Fruit fly (Drosophila melanogaster) whole organism, embryonic: ENCODE data around the gene CG34305.

Source experiments
- CG10366 ChIP-seq: fragments of 200-800 bp; sonication (Bioruptor generic); IDR thresholded peaks from 2 replicates; pipeline ENCODE4 v1.3.6; 2022; ENCODE audit warnings: missing biosample characterization, missing genetic modification characterization
- CG10431 ChIP-seq: fragments of 200-800 bp; sonication (Bioruptor generic); optimal IDR thresholded peaks from 3 replicates; lab custom pipeline; 2018; ENCODE audit warnings: missing biosample characterization, mild to moderate bottlenecking, missing genetic modification characterization
- CG10565 ChIP-seq: fragments of 200-800 bp; sonication (Bioruptor generic); optimal IDR thresholded peaks from 3 replicates; lab custom pipeline; 2016; ENCODE audit warnings: missing biosample characterization, mild to moderate bottlenecking, missing genetic modification characterization
- CG10959 ChIP-seq: fragments of 200-800 bp; sonication (Bioruptor generic); IDR thresholded peaks from 2 replicates; pipeline ENCODE4 v1.3.6; 2022; ENCODE audit warnings: missing biosample characterization, missing genetic modification characterization
- CG11696 ChIP-seq: fragments of 200-800 bp; sonication (Bioruptor generic); IDR thresholded peaks from 2 replicates; pipeline ENCODE4 v1.3.6; 2022; ENCODE audit warnings: missing biosample characterization, missing genetic modification characterization
- CG12155 ChIP-seq: fragments of 200-800 bp; sonication (Bioruptor generic); optimal IDR thresholded peaks from 3 replicates; lab custom pipeline; 2016; ENCODE audit warnings: missing biosample characterization, missing genetic modification characterization
- CG12299 ChIP-seq: fragments of 200-800 bp; sonication (Bioruptor generic); optimal IDR thresholded peaks from 2 replicates; lab custom pipeline; 2018; ENCODE audit warnings: missing biosample characterization, mild to moderate bottlenecking, missing genetic modification characterization
- CG1233 ChIP-seq: fragments of 200-800 bp; sonication (Bioruptor generic); optimal IDR thresholded peaks from 4 replicates; lab custom pipeline; 2018; ENCODE audit warnings: missing biosample characterization, mild to moderate bottlenecking, missing genetic modification characterization
- CG13894 ChIP-seq: fragments of 200-800 bp; sonication (Bioruptor generic); optimal IDR thresholded peaks from 3 replicates; lab custom pipeline; 2018; ENCODE audit warnings: missing biosample characterization, mild to moderate bottlenecking, missing genetic modification characterization, moderate library complexity
- CG15514 ChIP-seq: fragments of 200-800 bp; sonication (Bioruptor generic); optimal IDR thresholded peaks from 3 replicates; lab custom pipeline; 2017; ENCODE audit warnings: missing biosample characterization, missing genetic modification characterization, mild to moderate bottlenecking, moderate library complexity, missing genetic modification reagents
- CG15696 ChIP-seq: fragments of 200-800 bp; sonication (Bioruptor generic); optimal IDR thresholded peaks from 2 replicates; lab custom pipeline; 2019; ENCODE audit warnings: missing biosample characterization, mild to moderate bottlenecking, missing genetic modification characterization, moderate library complexity
- CG17829 ChIP-seq: fragments of 200-800 bp; optimal IDR thresholded peaks from 2 replicates; lab custom pipeline; 2019; ENCODE audit warnings: missing biosample characterization, mild to moderate bottlenecking, missing genetic modification characterization, moderate library complexity
- CG18764 ChIP-seq: fragments of 200-800 bp; sonication (Bioruptor generic); optimal IDR thresholded peaks from 3 replicates; lab custom pipeline; 2016; ENCODE audit warnings: missing biosample characterization, missing genetic modification characterization
- CG32767 ChIP-seq: fragments of 200-800 bp; sonication (Bioruptor generic); IDR thresholded peaks from 2 replicates; pipeline ENCODE4 v1.3.6; 2022; ENCODE audit warnings: missing biosample characterization, missing genetic modification characterization
- CG4707 ChIP-seq: fragments of 200-800 bp; sonication (Bioruptor generic); optimal IDR thresholded peaks from 2 replicates; lab custom pipeline; 2018; ENCODE audit warnings: missing biosample characterization, mild to moderate bottlenecking, missing genetic modification characterization, moderate library complexity
- CG7745 ChIP-seq: fragments of 200-800 bp; sonication (Bioruptor generic); optimal IDR thresholded peaks from 2 replicates; lab custom pipeline; 2018; ENCODE audit warnings: missing biosample characterization, mild to moderate bottlenecking, missing genetic modification characterization, moderate library complexity
- CG8089 ChIP-seq: fragments of 200-800 bp; sonication (Bioruptor generic); optimal IDR thresholded peaks from 3 replicates; lab custom pipeline; 2016; ENCODE audit warnings: missing biosample characterization, missing genetic modification characterization
- CG8478 ChIP-seq: fragments of >200 bp; optimal IDR thresholded peaks from 2 replicates; lab custom pipeline; 2018
- CG9215 ChIP-seq: fragments of 200-800 bp; sonication (Bioruptor generic); IDR thresholded peaks from 2 replicates; pipeline ENCODE4 v1.3.6; 2022; ENCODE audit warnings: missing biosample characterization, missing genetic modification characterization
- Camta ChIP-seq: fragments of 200-800 bp; sonication (Bioruptor generic); optimal IDR thresholded peaks from 2 replicates; lab custom pipeline; 2016; ENCODE audit warnings: missing biosample characterization, missing genetic modification characterization
- D19B ChIP-seq: fragments of 200-800 bp; sonication (Bioruptor generic); optimal IDR thresholded peaks from 2 replicates; lab custom pipeline; 2017; ENCODE audit warnings: missing biosample characterization, mild to moderate bottlenecking, missing genetic modification characterization
- Dbx ChIP-seq: fragments of 200-800 bp; sonication (Bioruptor generic); IDR thresholded peaks from 3 replicates; pipeline ENCODE4 v1.3.6; 2022; ENCODE audit warnings: missing biosample characterization, missing genetic modification characterization
- Dll ChIP-seq: fragments of 200-800 bp; sonication (Bioruptor generic); IDR thresholded peaks from 4 replicates; pipeline ENCODE4 v1.3.6; 2022; ENCODE audit warnings: missing biosample characterization, missing genetic modification characterization; ENCODE audit not compliant: partially characterized antibody
- HmgD ChIP-seq: fragments of 200-800 bp; sonication (Bioruptor generic); optimal IDR thresholded peaks from 3 replicates; lab custom pipeline; 2016; ENCODE audit warnings: missing biosample characterization, missing genetic modification characterization
- MBD-R2 ChIP-seq: fragments of 200-800 bp; sonication (Bioruptor generic); IDR thresholded peaks from 2 replicates; pipeline ENCODE4 v1.3.6; 2022; ENCODE audit warnings: missing biosample characterization, missing genetic modification characterization
- MESR4 ChIP-seq: fragments of 200-800 bp; sonication (Bioruptor generic); optimal IDR thresholded peaks from 2 replicates; lab custom pipeline; 2018; ENCODE audit warnings: missing biosample characterization, mild to moderate bottlenecking, missing genetic modification characterization, moderate library complexity
- Mes4 ChIP-seq: fragments of 200-800 bp; sonication (Bioruptor generic); optimal IDR thresholded peaks from 2 replicates; lab custom pipeline; 2016; ENCODE audit warnings: missing biosample characterization, missing genetic modification characterization
- Neu2 ChIP-seq: fragments of 200-800 bp; sonication (Bioruptor generic); optimal IDR thresholded peaks from 3 replicates; lab custom pipeline; 2016; ENCODE audit warnings: missing biosample characterization, missing genetic modification characterization, borderline replicate concordance
- NfI ChIP-seq: fragments of 200-800 bp; sonication (Bioruptor generic); optimal IDR thresholded peaks from 3 replicates; lab custom pipeline; 2018; ENCODE audit warnings: missing biosample characterization, mild to moderate bottlenecking, missing genetic modification characterization, moderate library complexity
- Pdp1 ChIP-seq, 2 experiments: fragments of 200-800 bp; sonication (Bioruptor generic); optimal IDR thresholded peaks; 3 replicates each; lab custom pipeline; 2016; ENCODE audit warnings: missing biosample characterization in 2 of 2, missing genetic modification characterization in 2 of 2, mild to moderate bottlenecking in 1 of 2, moderate library complexity in 1 of 2
- bab2 ChIP-seq: fragments of 200-800 bp; sonication (Bioruptor generic); optimal IDR thresholded peaks from 2 replicates; lab custom pipeline; 2016; ENCODE audit warnings: missing biosample characterization, missing genetic modification characterization
- cato ChIP-seq: fragments of 200-800 bp; sonication (Bioruptor generic); optimal IDR thresholded peaks from 2 replicates; lab custom pipeline; 2016; ENCODE audit warnings: missing biosample characterization, missing genetic modification characterization, borderline replicate concordance
- corto ChIP-seq: fragments of 200-800 bp; sonication (Bioruptor generic); optimal IDR thresholded peaks from 2 replicates; lab custom pipeline; 2016; ENCODE audit warnings: missing biosample characterization, mild to moderate bottlenecking, missing genetic modification characterization, moderate library complexity
- crol ChIP-seq: fragments of 200-800 bp; sonication (Bioruptor generic); IDR thresholded peaks from 2 replicates; pipeline ENCODE4 v1.3.6; 2022; ENCODE audit warnings: missing biosample characterization, missing genetic modification characterization
- esg ChIP-seq: fragments of 200-800 bp; sonication (Bioruptor generic); conservative IDR thresholded peaks from 2 replicates; pipeline ENCODE4 v1.3.6; 2022; ENCODE audit warnings: missing biosample characterization, missing genetic modification characterization
- fd3F ChIP-seq: fragments of 200-800 bp; sonication (Bioruptor generic); optimal IDR thresholded peaks from 2 replicates; lab custom pipeline; 2018; ENCODE audit warnings: missing biosample characterization, mild to moderate bottlenecking, missing genetic modification characterization, moderate library complexity
- fru ChIP-seq: fragments of >200 bp; optimal IDR thresholded peaks from 2 replicates; lab custom pipeline; 2017
- gfzf ChIP-seq: fragments of 200-800 bp; sonication (Bioruptor generic); optimal IDR thresholded peaks from 2 replicates; lab custom pipeline; 2016; ENCODE audit warnings: missing biosample characterization, mild to moderate bottlenecking, missing genetic modification characterization, moderate library complexity
- gt ChIP-seq: fragments of 200-800 bp; sonication (Bioruptor generic); IDR thresholded peaks from 2 replicates; pipeline ENCODE4 v1.3.6; 2022; ENCODE audit warnings: missing biosample characterization, missing genetic modification characterization
- klu ChIP-seq: fragments of 200-800 bp; sonication (Bioruptor generic); IDR thresholded peaks from 2 replicates; pipeline ENCODE4 v1.3.6; 2022; ENCODE audit warnings: missing biosample characterization, missing genetic modification characterization
- ranshi ChIP-seq: fragments of 200-800 bp; sonication (Bioruptor generic); IDR thresholded peaks from 2 replicates; pipeline ENCODE4 v1.3.6; 2022; ENCODE audit warnings: missing biosample characterization, missing genetic modification characterization
- schlank ChIP-seq: fragments of 200-800 bp; sonication (Bioruptor generic); optimal IDR thresholded peaks from 2 replicates; lab custom pipeline; 2018; ENCODE audit warnings: missing biosample characterization, mild to moderate bottlenecking, missing genetic modification characterization
- seq ChIP-seq: fragments of 200-800 bp; sonication (Bioruptor generic); IDR thresholded peaks from 2 replicates; pipeline ENCODE4 v1.3.6; 2022; ENCODE audit warnings: missing biosample characterization, missing genetic modification characterization
- sob ChIP-seq: fragments of 200-800 bp; sonication (Bioruptor generic); IDR thresholded peaks from 2 replicates; pipeline ENCODE4 v1.3.6; 2022; ENCODE audit warnings: missing biosample characterization, missing genetic modification characterization
- ssp ChIP-seq: fragments of 200-800 bp; sonication (Bioruptor generic); IDR thresholded peaks from 2 replicates; pipeline ENCODE4 v1.3.6; 2022; ENCODE audit warnings: missing biosample characterization, missing genetic modification characterization
- twi ChIP-seq: fragments of 200-800 bp; optimal IDR thresholded peaks from 2 replicates; lab custom pipeline; 2019; ENCODE audit warnings: missing biosample characterization, mild to moderate bottlenecking, missing genetic modification characterization, moderate library complexity
- unc-4 ChIP-seq: fragments of 200-800 bp; sonication (Bioruptor generic); IDR thresholded peaks from 2 replicates; pipeline ENCODE4 v1.3.6; 2022; ENCODE audit warnings: missing biosample characterization, missing genetic modification characterization; ENCODE audit not compliant: partially characterized antibody
- zf30C ChIP-seq: fragments of 200-800 bp; sonication (Bioruptor generic); optimal IDR thresholded peaks from 3 replicates; lab custom pipeline; 2018; ENCODE audit warnings: missing biosample characterization, mild to moderate bottlenecking, missing genetic modification characterization

The CG34305 gene

DNA sequence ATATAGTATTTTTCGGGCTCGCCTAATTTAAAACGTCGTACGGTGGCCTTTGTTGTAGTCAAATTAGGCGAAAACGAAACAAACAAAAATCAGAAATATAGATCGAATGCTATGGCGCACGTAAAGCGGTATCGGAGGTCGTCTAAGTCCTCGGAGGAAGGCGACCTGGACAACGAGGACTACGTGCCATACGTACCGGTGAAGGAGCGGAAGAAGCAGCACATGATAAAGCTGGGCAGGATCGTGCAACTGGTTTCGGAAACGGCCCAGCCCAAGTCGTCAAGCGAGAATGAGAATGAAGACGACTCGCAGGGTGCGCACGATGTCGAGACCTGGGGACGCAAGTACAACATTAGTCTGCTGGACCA lies 9.9 kb downstream of the CG34305 start, which contains the start of gene abs (continued):
- 0 out of 2 replicates have a peak, but pooled peaks have one; percentile 33 for TF ChIP-seq MBD-R2 (GFP tag; lab: Robert Waterston, UW)
- no peak for TF ChIP-seq CG10431
- TF ChIP-seq, all 482 proteins: peak for 13

- TF ChIP-seq unc-4 (GFP tag; lab: Robert Waterston, UW) (no peak), gt (GFP tag; lab: Robert Waterston, UW) (no peak), Neu2 (GFP tag; lab: Kevin White, UChicago) (no peak), ssp (GFP tag; lab: Robert Waterston, UW) (peak; percentile 97), twi (tag; lab: Kevin White, UChicago) (no peak), CG15514 (GFP tag; lab: Kevin White, UChicago) (no peak), Dbx (GFP tag; lab: Robert Waterston, UW) (no peak), CG7745 (tag; lab: Kevin White, UChicago) (no peak), CG15696 (tag; lab: Kevin White, UChicago) (no peak), HmgD (GFP tag; lab: Kevin White, UChicago) (no peak), crol (GFP tag; lab: Robert Waterston, UW) (no peak), esg (GFP tag; lab: Robert Waterston, UW) (no peak), cato (GFP tag; lab: Kevin White, UChicago) (no peak), CG12155 (GFP tag; lab: Kevin White, UChicago) (no peak), CG10366 (GFP tag; lab: Robert Waterston, UW) (no peak), Mes4 (no peak), CG11696 (GFP tag; lab: Robert Waterston, UW) (no peak), CG8089 (GFP tag; lab: Kevin White, UChicago) (no peak), CG4707 (no peak), sob (GFP tag; lab: Robert Waterston, UW) (no peak), Pdp1 (GFP tag; optimal IDR thresholded peaks at IDR 0.05; lab: Kevin White, UChicago) (no peak), CG32767 (GFP tag; lab: Robert Waterston, UW) (no peak), ranshi (GFP tag; lab: Robert Waterston, UW) (no peak), CG13894 (tag; lab: Kevin White, UChicago) (no peak), bab2 (GFP tag; lab: Kevin White, UChicago) (no peak), Camta (GFP tag; lab: Kevin White, UChicago) (no peak), Dll (GFP tag; lab: Robert Waterston, UW) (peak; percentile 48; the same call in 3 of the 4 replicates), CG1233 (GFP tag; lab: Kevin White, UChicago) (no peak), fru (lab: Kevin White, UChicago) (no peak), schlank (tag; lab: Kevin White, UChicago) (no peak), fd3F (GFP tag; lab: Kevin White, UChicago) (no peak), seq (no peak), gfzf (GFP tag; lab: Kevin White, UChicago) (peak; percentile 30), NfI (no peak), CG12299 (tag; lab: Kevin White, UChicago) (no peak), CG18764 (GFP tag; lab: Kevin White, UChicago) (no peak), klu (GFP tag; lab: Robert Waterston, UW) (no peak), CG10959 (GFP tag; lab: Robert Waterston, UW) (no peak), CG10565 (GFP tag; lab: Kevin White, UChicago) (no peak), zf30C (no peak), CG17829 (tag; lab: Kevin White, UChicago) (no peak), MESR4 (GFP tag; lab: Kevin White, UChicago) (peak; percentile 92), D19B (no peak), CG9215 (GFP tag; lab: Robert Waterston, UW) (0 out of 2 replicates have a peak, but pooled peaks have one; percentile 19), corto (GFP tag; lab: Kevin White, UChicago) (no peak), CG8478 (no peak)
Measured at dm6 chr3R:4232139-4233017, 10.6 kb downstream of the CG34305 start, which contains the start of gene CG14641. Gene CG14641, minus strand, starts transcription at chr3R:4232342.
